Worm (Caenorhabditis elegans): ENCODE results near the gene snu-66.

DNA sequence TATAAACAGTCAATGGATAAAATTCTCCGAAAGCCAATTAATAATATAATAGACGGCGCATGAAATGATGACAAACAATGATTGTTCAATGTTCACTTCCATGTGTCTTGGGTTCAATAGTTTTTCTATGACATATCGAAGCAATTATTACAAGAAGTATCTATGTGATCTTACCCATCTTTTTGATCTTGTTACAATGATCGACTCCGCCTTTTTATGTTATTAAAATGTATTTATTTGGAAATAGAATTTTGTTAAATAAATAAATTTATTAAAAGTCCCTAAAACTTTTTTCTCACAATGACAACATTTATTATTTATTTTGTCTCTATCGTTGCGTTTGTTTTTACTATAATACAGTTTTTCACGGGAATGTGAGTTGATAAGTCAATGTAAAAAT is 45.6 kb downstream of the snu-66 start, which contains the start of gene swt-2:
- TF ChIP-seq ztf-29 (GFP tag; IDR thresholded peaks at IDR 0.05), result no peak
- no peak for TF ChIP-seq klf-2 (GFP tag; conservative IDR thresholded peaks at IDR 0.05)
- no peak for TF ChIP-seq tab-1 (GFP tag; IDR thresholded peaks at IDR 0.05)
- no peak for TF ChIP-seq ztf-23 (GFP tag; IDR thresholded peaks at IDR 0.05)
- no peak for TF ChIP-seq flt-1 (GFP tag; IDR thresholded peaks at IDR 0.05)
- no peak for TF ChIP-seq ref-1 (GFP tag; conservative IDR thresholded peaks at IDR 0.05)
- TF ChIP-seq med-1 (GFP tag; optimal IDR thresholded peaks at IDR 0.05; ENCODE audit: insufficient read depth), result no peak
- TF ChIP-seq T22C8.4 (GFP tag; IDR thresholded peaks at IDR 0.05), result no peak

Data from whole organism, midembryonic.